Worm (Caenorhabditis elegans) whole organism, L3 larva: ENCODE results near the gene nlp-59.

ENCODE experiments used
- R02D3.7 ChIP-seq: fragments of 150-350 bp; optimal IDR thresholded peaks from 2 replicates; lab custom pipeline; 2014; ENCODE audit warnings: missing biosample characterization, missing genetic modification characterization
- ZK546.5 ChIP-seq: sonication (generic microtip); optimal IDR thresholded peaks from 2 replicates; lab custom pipeline; 2017; ENCODE audit warnings: missing biosample characterization, missing genetic modification characterization
- aly-2 ChIP-seq: fragments of 150-350 bp; optimal IDR thresholded peaks from 2 replicates; lab custom pipeline; 2014; ENCODE audit warnings: missing biosample characterization, missing genetic modification characterization
- ama-1 ChIP-seq: fragments of 150-350 bp; optimal IDR thresholded peaks from 2 replicates; lab custom pipeline; 2018
- ceh-16 ChIP-seq: sonication (generic microtip); optimal IDR thresholded peaks from 2 replicates; lab custom pipeline; 2017; ENCODE audit warnings: missing biosample characterization, missing genetic modification characterization
- ceh-82 ChIP-seq: fragments of 150-350 bp; optimal IDR thresholded peaks from 2 replicates; lab custom pipeline; 2014; ENCODE audit warnings: missing biosample characterization, missing genetic modification characterization
- ceh-9 ChIP-seq: sonication (generic microtip); optimal IDR thresholded peaks from 2 replicates; lab custom pipeline; 2018; ENCODE audit warnings: missing biosample characterization, missing genetic modification characterization
- egl-27 ChIP-seq: sonication (generic microtip); optimal IDR thresholded peaks from 4 replicates; lab custom pipeline; 2017; ENCODE audit warnings: missing biosample characterization, missing genetic modification reagents, missing genetic modification characterization
- egl-5 ChIP-seq: fragments of 150-350 bp; optimal IDR thresholded peaks from 2 replicates; lab custom pipeline; 2017; ENCODE audit warnings: missing biosample characterization, missing genetic modification reagents, missing genetic modification characterization, inconsistent platforms
- elt-1 ChIP-seq: fragments of 150-350 bp; optimal IDR thresholded peaks from 2 replicates; lab custom pipeline; 2014; ENCODE audit warnings: missing biosample characterization, missing genetic modification characterization
- elt-2 ChIP-seq: sonication (generic microtip); optimal IDR thresholded peaks from 2 replicates; lab custom pipeline; 2016; ENCODE audit warnings: missing genetic modification reagents, mild to moderate bottlenecking, missing genetic modification characterization, missing compliant biosample characterization
- eor-1 ChIP-seq, 2 experiments: fragments of 150-350 bp; optimal IDR thresholded peaks; 2 replicates each; lab custom pipeline; 2014 to 2018; ENCODE audit warnings: missing biosample characterization in 2 of 2, missing genetic modification characterization in 2 of 2
- fkh-10 ChIP-seq: sonication (generic microtip); optimal IDR thresholded peaks from 2 replicates; lab custom pipeline; 2017; ENCODE audit warnings: missing biosample characterization, missing genetic modification reagents, missing genetic modification characterization
- fos-1 ChIP-seq: fragments of 150-350 bp; optimal IDR thresholded peaks from 2 replicates; lab custom pipeline; 2014; ENCODE audit warnings: missing biosample characterization, missing genetic modification characterization
- hmg-11 ChIP-seq: sonication (generic microtip); optimal IDR thresholded peaks from 2 replicates; lab custom pipeline; 2016; ENCODE audit warnings: missing genetic modification characterization, missing compliant biosample characterization
- jun-1 ChIP-seq: fragments of 150-350 bp; optimal IDR thresholded peaks from 2 replicates; lab custom pipeline; 2014; ENCODE audit warnings: missing biosample characterization, missing genetic modification reagents, missing genetic modification characterization
- lin-15B ChIP-seq: fragments of 150-350 bp; optimal IDR thresholded peaks from 2 replicates; lab custom pipeline; 2014; ENCODE audit warnings: missing biosample characterization, missing genetic modification characterization
- lin-39 ChIP-seq: fragments of 150-350 bp; optimal IDR thresholded peaks from 2 replicates; lab custom pipeline; 2018; ENCODE audit warnings: missing biosample characterization, missing genetic modification reagents, missing genetic modification characterization
- lsy-12 ChIP-seq: sonication (generic microtip); optimal IDR thresholded peaks from 2 replicates; lab custom pipeline; 2016; ENCODE audit warnings: mild to moderate bottlenecking, missing genetic modification characterization, missing compliant biosample characterization
- mdl-1 ChIP-seq: fragments of 150-350 bp; optimal IDR thresholded peaks from 2 replicates; lab custom pipeline; 2014; ENCODE audit warnings: missing biosample characterization, missing genetic modification characterization
- mml-1 ChIP-seq: fragments of 150-350 bp; sonication (generic microtip); optimal IDR thresholded peaks from 3 replicates; lab custom pipeline; 2014; ENCODE audit warnings: missing biosample characterization, missing genetic modification characterization
- nfya-1 ChIP-seq: sonication (generic microtip); optimal IDR thresholded peaks from 2 replicates; lab custom pipeline; 2017; ENCODE audit warnings: missing genetic modification characterization, mild to moderate bottlenecking, missing compliant biosample characterization, antibody characterized with exemption, moderate library complexity; ENCODE audit not compliant: insufficient read depth
- nhr-25 ChIP-seq: sonication (generic microtip); optimal IDR thresholded peaks from 2 replicates; lab custom pipeline; 2017; ENCODE audit warnings: missing biosample characterization, missing genetic modification characterization
- nhr-43 ChIP-seq: sonication (generic microtip); optimal IDR thresholded peaks from 2 replicates; lab custom pipeline; 2016; ENCODE audit warnings: mild to moderate bottlenecking, missing genetic modification characterization, missing compliant biosample characterization; ENCODE audit not compliant: poor library complexity, severe bottlenecking
- nhr-77 ChIP-seq: fragments of 150-350 bp; optimal IDR thresholded peaks from 2 replicates; lab custom pipeline; 2014; ENCODE audit warnings: missing biosample characterization, missing genetic modification characterization
- snpc-4 ChIP-seq: fragments of 150-350 bp; optimal IDR thresholded peaks from 2 replicates; lab custom pipeline; 2014; ENCODE audit warnings: missing biosample characterization, missing genetic modification characterization
- unc-39 ChIP-seq: sonication (generic microtip); optimal IDR thresholded peaks from 4 replicates; lab custom pipeline; 2017; ENCODE audit warnings: missing biosample characterization, missing genetic modification characterization

Gene nlp-59

ce11 chrV:14971136-14971535 lies at the start of gene nlp-59:
nlp-59 (plus strand) TSS chrV:14971436.
- TF ChIP-seq aly-2 (tag; lab: Kevin White, UChicago) (no peak), egl-5 (tag; lab: Kevin White, UChicago) (no peak)

- TF ChIP-seq mml-1 (no peak), lin-15B (tag; lab: Kevin White, UChicago) (no peak), mdl-1 (tag; lab: Kevin White, UChicago) (no peak), R02D3.7 (tag; lab: Kevin White, UChicago) (no peak), nhr-77 (tag; lab: Kevin White, UChicago) (no peak)
These were observed 49.7 kb upstream of the nlp-59 start, which contains the start of gene zmp-4 for ce11 chrV:14921509-14921908. zmp-4 (minus strand) TSS chrV:14921609.

DNA sequence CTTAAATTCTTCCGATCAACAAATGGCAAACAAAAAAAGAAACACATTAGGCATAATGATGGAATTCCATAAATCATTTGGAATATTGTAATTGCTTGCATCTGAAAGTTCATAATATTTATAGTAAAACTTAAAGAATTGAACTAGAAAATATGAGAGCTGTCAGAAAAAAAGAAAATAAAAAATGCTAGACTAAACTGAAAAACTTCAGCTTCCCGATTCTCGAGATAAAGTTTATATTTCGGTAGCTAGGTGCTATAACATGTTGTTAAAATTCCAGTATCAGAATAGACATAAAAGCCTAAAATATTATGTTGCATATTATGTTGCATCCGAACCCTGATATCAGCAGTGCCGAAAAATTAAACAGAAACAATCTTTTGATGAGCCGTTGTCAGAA lies 47.1 kb upstream of the nlp-59 start, which contains the start of gene srg-54:
TSS of gene srg-54 (minus strand) at position 101 of the 400 bp plus-strand sequence.
- TF ChIP-seq nhr-25 (tag; lab: Kevin White, UChicago) (no peak), ZK546.5 (tag; lab: Kevin White, UChicago) (no peak), mdl-1 (tag; lab: Kevin White, UChicago) (no peak), jun-1 (tag; lab: Kevin White, UChicago) (no peak), unc-39 (tag; lab: Kevin White, UChicago) (no peak), fos-1 (tag; lab: Kevin White, UChicago) (no peak), ceh-82 (tag; lab: Kevin White, UChicago) (no peak)

ce11 chrV:14928248-14928647 lies 43.0 kb upstream of the nlp-59 start, which contains the start of gene srg-55:
srg-55 (minus strand) TSS chrV:14928348.
- TF ChIP-seq eor-1 (tag; optimal IDR thresholded peaks at IDR 0.05; lab: Kevin White, UChicago) = no peak
- TF ChIP-seq ama-1 = no peak
- TF ChIP-seq jun-1 (tag; lab: Kevin White, UChicago) = no peak

ce11 chrV:14930168-14930567 lies 41.1 kb upstream of the nlp-59 start:
- TF ChIP-seq lsy-12 (tag; lab: Kevin White, UChicago) (no peak), fkh-10 (peak; percentile 66), snpc-4 (tag; lab: Kevin White, UChicago) (peak; percentile 24), lin-15B (tag; lab: Kevin White, UChicago) (peak; percentile 13), hmg-11 (peak; percentile 48), aly-2 (tag; lab: Kevin White, UChicago) (no peak), lin-39 (tag; lab: Kevin White, UChicago) (peak; percentile 65), ceh-16 (tag; lab: Kevin White, UChicago) (no peak), nfya-1 (tag; lab: Kevin White, UChicago) (peak; percentile 70), egl-5 (tag; lab: Kevin White, UChicago) (peak; percentile 13), elt-1 (tag; lab: Kevin White, UChicago) (no peak)

DNA sequence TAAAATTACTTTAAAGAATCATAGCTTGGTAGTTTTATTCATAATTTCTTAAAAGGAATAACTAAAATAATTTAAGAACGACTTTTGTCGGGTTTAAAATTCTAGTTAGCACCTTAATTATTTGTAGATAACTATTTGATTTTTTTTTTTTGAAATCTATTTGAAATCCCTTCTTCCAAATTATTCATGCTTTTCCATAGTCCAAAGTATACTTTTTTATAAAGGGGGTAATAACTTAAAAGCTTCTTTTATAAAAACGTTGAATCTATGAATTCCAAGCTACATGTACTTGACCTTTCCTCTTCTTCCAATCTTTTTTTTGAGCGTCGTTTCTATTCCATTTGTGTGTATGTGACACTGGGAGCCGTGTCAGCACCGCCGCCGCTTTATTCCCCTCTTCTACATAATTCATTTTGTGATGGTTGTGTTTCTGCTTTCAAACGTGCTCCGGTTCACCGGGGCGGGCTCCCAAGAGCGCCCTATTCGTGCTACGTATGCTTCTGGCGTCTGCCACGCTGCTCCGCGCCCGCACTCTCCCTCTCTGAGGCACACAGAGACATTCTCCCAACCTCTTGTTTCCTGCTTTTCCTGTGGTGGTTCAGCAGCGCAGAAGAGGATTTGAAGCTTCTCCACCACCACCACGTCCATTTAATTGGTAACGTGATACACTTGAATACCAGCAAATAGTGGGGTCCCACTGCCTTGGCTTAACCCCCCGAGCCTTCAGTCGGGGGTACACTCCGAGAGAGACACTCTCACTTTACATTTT lies 37.6 kb upstream of the nlp-59 start:
- no peak for TF ChIP-seq ceh-9 (tag; lab: Kevin White, UChicago)
- TF ChIP-seq fos-1 (tag; lab: Kevin White, UChicago) = no peak
- TF ChIP-seq egl-27 (tag; lab: Kevin White, UChicago) = no peak
- TF ChIP-seq lsy-12 (tag; lab: Kevin White, UChicago) = no peak

DNA sequence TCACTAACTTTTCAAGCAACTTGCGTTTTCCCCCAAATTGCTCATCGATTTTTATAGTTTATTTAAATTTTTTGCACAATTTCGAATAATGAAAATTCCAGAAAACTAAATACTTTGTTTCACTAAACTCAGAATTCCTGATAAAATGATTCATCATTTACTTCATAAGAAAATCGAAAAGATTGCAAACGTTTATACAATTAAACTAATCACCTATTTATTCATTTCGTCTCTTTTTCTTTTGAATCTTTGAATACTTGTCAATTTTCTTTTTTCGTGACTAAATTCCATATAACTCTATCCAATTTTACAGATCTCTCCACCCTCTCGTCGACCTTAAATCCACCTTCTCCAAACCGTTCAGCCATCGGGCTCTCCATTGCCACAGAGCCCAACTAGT lies 34.6 kb upstream of the nlp-59 start, which contains the start of gene C30G7.2:
TSS of gene C30G7.2 (plus strand) at position 301 of the 400 bp plus-strand sequence.
- TF ChIP-seq nhr-43 (tag; lab: Kevin White, UChicago) (no peak), elt-2 (tag; lab: Kevin White, UChicago) (no peak)
